Worm (Caenorhabditis elegans) whole organism, dauer: ENCODE results near the gene C06A1.6.

Source experiments
- unc-62 ChIP-seq: sonication (generic microtip); optimal IDR thresholded peaks from 2 replicates; lab custom pipeline; 2017; ENCODE audit warnings: missing biosample characterization, missing genetic modification reagents, missing genetic modification characterization

C06A1.6 gene

DNA sequence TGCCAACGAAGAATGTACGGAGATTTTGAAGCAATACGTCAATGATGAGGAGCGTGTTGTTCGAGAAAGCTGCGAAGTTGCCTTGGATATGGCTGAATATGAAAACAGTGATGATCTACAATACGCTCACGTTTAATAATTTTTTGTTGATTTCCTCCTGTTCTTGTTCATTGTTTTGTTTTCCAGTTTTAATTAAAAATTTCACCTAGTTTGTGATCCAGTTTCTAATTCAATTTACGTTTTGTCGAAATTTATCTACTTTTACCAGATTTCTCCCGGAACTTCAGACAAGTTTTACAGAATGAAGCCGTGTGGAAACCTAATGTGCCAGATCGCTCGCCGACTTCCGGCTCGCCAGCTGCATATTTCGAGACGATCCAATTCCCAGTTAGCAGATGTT, 16.4 kb upstream of the C06A1.6 start, which contains the start of gene dap-3:
dap-3 (plus strand) TSS at position 301 of the 400 bp plus-strand sequence.
- no peak for TF ChIP-seq unc-62 (GFP tag; lab: Kevin White, UChicago)

DNA sequence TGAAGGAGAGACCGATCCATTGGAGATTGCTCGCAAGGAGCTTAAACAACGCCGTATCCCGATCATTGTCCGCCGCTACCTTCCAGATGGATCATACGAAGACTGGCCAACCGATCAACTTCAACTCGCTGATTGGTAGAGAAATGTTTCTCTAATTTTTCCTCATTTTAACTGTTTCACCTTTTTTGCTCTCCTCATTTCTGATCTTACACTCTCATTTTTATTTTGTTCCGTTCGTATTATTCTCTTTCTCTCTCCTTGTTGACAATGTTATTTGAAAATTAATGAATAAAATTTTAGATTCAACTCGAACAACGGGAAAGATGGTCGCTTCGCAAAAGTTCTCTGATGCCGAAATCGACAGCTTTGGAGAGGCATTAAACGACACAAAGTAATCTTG, 15.2 kb upstream of the C06A1.6 start, which contains the start of gene dohh-1:
dohh-1 (plus strand) TSS at position 301 of the 400 bp plus-strand sequence.
- TF ChIP-seq unc-62 (GFP tag; lab: Kevin White, UChicago) = no peak

DNA sequence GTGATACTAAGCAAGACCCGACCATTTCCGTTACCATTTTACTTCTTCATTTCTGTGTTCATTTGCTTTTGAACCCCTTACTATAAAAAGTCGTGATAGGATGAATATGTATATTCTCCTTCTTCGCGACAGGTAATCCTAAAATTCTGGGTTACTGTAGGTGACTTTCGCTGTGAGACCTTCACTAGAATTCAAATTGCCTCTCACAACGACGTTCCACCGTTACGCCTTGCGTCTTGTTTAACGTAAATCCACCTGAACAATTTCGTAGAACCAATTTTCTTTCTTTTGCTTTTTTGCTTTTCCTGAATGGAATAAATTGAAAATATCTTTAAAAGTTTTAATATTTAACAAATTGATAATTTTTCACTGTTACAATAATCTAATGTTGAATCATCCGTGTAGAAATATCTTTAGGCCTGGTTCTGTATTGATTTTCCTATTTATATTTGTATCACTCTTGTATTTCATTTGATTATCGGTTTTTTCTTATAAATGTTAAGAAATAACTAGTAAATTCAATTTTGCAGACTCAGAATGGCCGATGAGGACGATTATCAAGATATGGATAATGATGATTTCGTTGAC, 14.5 kb upstream of the C06A1.6 start, which contains the start of gene rpb-6:
rpb-6 (plus strand) TSS at position 538 of the 588 bp plus-strand sequence.
- TF ChIP-seq unc-62 (GFP tag; lab: Kevin White, UChicago) = no peak

DNA sequence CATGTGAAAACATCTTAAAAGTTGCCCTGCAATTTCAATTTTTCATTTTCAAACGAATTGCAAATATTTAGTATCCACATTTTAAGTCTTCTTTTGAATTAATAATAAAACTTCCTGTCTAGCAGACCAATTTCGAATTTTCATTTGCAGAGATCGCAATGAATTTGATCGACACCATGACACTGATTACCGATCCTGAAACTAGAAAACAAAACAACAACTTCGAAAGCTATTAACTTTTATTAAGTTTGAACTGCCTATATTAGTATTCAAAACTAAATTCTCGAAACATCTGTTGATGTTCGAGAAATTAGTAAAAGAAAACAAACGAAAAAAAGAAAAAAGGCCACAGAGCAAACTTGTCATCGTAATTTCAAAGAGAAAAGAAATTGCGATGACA, 9.7 kb upstream of the C06A1.6 start:
- no peak for TF ChIP-seq unc-62 (GFP tag; lab: Kevin White, UChicago)

DNA sequence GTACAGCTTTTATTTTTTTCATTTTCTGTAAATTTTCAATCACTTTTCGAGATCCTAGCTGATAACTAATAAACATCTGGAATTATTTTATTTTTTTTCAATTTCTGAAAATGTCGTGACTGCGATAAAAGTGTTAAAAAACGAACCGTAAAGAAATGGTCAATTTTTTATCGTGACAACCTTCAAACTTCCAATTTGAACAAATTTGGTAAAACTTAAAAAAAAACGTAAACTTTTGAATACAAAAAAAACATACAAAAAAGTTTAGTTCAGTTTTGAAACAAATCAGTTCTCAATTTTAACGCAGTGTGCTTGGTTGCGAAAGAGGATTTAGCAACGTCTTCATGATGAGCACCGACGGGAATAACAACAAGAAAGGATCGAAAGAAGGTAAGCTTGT, 7.5 kb upstream of the C06A1.6 start, which contains the start of gene C06A1.3:
C06A1.3 (plus strand) TSS at position 301 of the 400 bp plus-strand sequence.
- TF ChIP-seq unc-62 (GFP tag; lab: Kevin White, UChicago) = no peak

DNA sequence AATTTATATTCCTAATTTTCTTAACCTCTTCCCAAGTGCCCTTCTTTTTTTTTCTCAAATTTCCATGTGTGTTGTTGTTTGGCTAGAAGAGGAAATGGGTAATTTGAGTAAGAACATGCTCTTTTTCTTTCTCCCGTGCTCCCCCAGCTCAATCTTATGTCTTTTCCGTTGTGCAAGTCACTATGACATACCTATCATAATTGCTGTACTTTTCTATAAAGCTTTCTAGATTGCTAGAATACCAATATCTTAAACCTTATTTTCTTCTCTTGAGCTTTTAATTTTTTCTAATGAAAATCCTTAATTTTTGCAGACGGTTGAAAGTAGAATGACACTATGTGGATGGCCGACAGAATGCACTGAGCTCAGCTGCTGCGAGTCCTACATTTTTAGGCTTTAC, 5.8 kb upstream of the C06A1.6 start, which contains the start of gene txt-13:
txt-13 (plus strand) TSS at position 301 of the 400 bp plus-strand sequence.
- no peak for TF ChIP-seq unc-62 (GFP tag; lab: Kevin White, UChicago)

DNA sequence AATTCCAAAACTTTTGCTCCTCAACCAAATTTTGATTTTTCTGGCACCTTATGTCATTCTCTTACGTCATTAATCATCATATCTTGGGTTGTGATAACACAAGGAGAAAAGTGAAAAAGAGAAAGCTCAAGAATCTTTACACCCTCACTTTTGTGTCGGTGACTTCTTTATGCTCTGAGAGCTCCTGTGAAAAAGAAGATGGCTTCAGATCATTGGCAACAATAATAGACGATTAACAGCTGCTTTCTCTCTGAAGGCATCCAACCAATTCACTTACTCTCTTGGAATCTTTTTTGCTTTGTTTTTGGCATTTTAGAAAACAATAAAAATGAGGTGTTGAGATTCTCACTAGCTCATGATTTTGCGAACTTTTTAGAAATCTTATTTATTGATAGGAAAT, 5.0 kb upstream of the C06A1.6 start:
- no peak for TF ChIP-seq unc-62 (GFP tag; lab: Kevin White, UChicago)

DNA sequence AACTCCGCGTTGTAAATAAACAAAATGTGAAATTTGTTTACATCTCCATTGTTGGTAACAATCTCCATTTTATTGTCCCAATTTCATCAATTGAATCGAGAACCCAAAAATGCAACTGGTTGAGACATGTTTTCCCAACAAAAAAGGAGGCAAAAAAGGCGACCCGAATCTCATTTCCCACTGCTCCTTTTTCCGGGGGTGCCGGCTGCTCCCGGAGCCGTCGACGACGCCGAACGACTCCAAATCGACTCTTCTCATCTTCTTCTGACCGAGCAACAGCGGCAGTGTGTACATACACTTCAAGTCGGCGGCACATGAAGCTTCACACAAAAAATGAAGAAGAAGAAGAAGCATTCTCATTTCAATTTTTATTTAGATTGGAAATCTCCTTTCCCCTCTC, 2.0 kb upstream of the C06A1.6 start:
- TF ChIP-seq unc-62 (GFP tag; lab: Kevin White, UChicago) = no peak

DNA sequence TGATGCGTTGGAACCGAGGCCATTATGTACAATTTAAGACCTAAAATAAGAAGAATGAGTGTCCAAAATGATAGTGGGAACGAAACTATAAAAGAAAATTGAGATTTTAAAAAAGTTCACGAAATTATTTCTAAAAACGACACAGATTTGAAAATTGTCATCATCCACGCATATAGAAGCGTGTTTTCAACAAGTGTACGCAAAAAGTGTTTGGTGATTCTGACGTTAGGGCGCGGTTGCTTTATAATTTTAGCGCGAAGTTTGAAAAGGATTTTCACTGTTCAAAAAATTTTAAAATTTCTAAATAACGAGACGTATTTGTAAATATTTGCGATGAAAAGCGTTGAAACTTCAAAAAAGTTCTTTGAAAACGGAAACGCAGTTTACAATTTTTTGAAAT, 1.1 kb downstream of the C06A1.6 start, which contains the start of gene cdc-48.1:
cdc-48.1 (minus strand) TSS at position 40 of the 400 bp plus-strand sequence.
- peak; percentile 74 for TF ChIP-seq unc-62 (GFP tag; lab: Kevin White, UChicago)

DNA sequence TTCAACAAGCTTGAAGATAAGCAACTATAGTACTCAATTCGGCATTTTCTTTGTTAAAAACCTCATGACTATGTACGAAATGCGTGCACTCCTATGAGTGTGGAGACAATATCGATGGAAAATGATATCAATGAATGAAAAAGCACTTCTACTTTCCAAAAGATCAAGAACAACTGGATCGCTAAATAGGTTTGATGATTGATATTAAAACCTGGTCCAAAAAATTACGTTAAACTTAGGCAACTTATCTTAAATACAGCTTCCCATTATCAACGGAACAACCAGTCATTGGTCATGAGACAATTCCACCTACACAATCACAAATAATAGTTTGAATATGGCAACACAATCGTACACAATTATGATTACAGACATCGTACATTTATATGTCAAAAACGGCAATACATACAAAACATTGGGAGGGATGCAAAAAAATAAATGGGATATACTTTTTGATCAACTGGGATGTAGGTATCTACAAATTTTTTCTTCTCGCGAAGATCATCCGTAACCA, 4.8 kb downstream of the C06A1.6 start:
- no peak for TF ChIP-seq unc-62 (GFP tag; lab: Kevin White, UChicago)

DNA sequence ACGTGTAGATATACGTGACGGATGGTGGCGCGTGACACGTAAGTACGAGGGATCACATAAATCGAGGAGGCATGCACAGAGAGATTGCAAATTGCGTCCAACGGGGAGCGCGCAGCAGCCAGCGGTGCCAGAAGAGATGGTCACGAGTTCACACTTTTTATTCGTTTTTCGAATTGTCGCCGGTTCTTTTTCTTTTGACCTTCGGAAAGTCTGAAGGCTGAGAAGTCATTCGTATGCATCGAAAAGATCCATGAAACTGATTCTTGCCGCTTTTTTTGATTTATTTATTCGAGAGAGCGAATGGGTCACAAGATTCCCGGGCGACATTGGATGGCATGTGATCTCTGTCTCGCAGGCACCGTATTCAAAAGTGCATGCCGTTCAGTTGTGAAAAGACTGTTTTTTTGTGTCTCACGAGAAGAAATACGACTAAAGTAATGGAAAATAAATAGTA, 5.5 kb downstream of the C06A1.6 start:
- no peak for TF ChIP-seq unc-62 (GFP tag; lab: Kevin White, UChicago)

DNA sequence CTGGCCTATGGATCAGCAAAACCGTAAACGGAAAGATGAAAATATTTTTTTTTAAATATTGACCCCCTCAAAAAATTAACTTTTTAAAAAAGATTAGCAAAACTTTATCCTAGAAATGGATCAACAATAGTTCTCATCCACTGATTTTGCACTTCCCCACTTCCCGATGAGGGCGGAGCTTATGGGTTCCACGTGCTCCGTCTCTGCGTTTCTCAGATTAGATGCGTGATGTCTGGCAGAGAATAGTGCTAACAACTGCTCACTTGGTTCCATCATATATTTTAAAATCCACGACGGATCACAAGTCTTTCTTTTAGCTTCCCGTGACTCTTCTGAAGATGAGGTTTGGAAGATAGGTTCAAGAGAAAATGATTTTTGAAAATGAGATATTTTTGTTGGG, 6.1 kb downstream of the C06A1.6 start:
- TF ChIP-seq unc-62 (GFP tag; lab: Kevin White, UChicago) = no peak

DNA sequence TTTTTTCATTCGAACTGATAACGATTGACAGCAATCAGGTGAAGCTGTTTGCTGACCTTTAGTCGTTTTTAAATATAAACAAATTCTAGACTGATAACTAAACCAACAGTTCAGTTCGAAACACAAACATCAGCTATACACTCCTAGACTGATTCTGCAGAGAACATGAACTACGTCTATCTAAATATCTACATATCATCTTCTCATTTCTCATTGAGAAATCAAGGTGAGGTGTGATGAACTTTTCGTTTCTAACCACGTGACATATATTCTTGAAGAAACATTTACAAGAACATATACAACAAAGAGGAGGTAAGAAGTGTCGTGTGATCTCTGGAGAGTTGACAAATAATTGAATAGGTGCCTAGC, 7.3 kb downstream of the C06A1.6 start:
- TF ChIP-seq unc-62 (GFP tag; lab: Kevin White, UChicago) = no peak

DNA sequence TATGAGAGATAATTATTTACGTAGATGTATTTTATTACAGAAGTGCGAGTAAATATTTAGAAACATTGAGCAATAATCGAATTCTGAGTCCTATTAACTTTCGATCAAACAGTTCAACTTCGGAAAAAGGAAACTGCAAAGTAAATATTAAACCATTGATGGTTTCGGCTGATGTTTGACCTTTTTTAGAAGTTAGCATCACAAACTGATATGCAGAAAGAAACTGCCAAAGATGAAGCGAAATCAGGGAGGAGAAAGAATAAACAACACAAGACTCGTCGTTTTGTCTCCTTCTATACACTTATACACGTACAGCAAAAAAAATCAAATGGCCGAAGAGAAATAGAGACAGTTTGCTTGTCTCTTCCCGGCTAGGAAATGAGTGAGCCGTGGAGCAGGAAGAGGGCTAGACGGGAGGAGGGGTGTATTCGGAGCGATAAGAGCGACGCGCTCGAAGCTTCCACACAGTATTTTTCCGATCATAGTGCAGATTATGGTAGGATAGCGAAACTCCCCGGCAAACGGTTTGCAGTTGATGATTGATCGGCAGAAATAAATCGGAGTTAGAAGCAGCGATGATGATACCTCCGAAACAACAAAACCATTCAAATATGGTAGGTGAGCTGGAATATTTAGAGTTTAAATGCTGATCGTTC, 7.8 kb downstream of the C06A1.6 start:
- no peak for TF ChIP-seq unc-62 (GFP tag; lab: Kevin White, UChicago)

DNA sequence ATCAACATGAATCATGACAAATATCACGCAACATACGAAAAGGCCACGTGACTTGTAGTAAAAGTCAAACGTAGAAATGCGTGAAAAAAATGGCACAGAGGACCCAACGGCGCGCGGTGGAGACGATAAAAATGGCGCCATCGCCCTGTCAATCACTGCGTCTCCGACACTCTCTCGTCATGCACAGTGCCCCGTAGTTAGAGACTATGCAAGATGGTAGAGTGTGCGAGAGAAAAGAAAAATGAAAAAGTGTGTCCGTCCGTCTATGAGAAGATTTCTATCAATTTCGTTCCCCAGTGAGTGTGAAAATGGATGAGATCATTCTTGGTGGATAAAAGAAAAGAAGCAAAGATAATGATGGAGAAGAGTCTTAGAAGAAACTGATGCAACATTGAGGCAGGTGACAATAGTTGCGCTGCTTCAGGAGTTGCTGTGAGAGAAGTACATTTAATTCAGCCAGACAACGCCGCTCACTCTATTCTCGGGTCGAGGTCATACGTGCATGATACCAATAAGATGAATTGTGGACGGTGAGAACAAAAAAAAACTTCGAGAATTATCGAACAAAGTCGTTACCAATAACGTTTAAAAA, 8.9 kb downstream of the C06A1.6 start:
- no peak for TF ChIP-seq unc-62 (GFP tag; lab: Kevin White, UChicago)

DNA sequence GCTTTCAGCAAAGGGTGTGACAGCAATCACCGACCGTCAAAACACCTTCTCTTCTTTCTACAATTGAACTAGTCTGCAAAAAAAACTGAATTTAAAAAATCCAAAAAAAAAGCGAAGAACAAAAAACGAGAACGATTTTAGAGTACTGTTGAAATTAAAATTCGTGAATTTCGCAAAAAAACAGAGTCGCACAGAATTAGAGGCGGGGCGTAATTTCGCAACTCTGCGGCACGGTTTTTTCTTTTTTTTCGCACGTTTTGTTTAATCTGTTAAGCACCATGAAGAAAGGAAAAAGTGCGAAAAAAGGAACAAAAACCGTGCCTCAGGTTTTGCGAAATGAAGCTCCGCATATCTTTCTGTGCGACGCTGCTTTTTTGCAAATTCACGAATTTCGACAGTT, 9.5 kb downstream of the C06A1.6 start, which contains the start of gene mnk-1:
mnk-1 (minus strand) TSS at position 73 of the 400 bp plus-strand sequence.
- TF ChIP-seq unc-62 (GFP tag; lab: Kevin White, UChicago) = no peak
